Worm (Caenorhabditis elegans) whole organism, L1 larva: ENCODE measurements around the gene scpl-4.

ENCODE experiments used
- C04F5.9 ChIP-seq: sonication (generic microtip); optimal IDR thresholded peaks from 2 replicates; lab custom pipeline; 2016; ENCODE audit warnings: missing genetic modification characterization, missing compliant biosample characterization
- F16B12.6 ChIP-seq: fragments of 150-350 bp; optimal IDR thresholded peaks from 2 replicates; lab custom pipeline; 2014; ENCODE audit warnings: missing biosample characterization, missing genetic modification characterization
- aha-1 ChIP-seq: fragments of 150-350 bp; optimal IDR thresholded peaks from 2 replicates; lab custom pipeline; 2014; ENCODE audit warnings: missing biosample characterization, missing genetic modification characterization
- aly-2 ChIP-seq: fragments of 150-350 bp; optimal IDR thresholded peaks from 2 replicates; lab custom pipeline; 2014; ENCODE audit warnings: missing biosample characterization, missing genetic modification characterization
- blmp-1 ChIP-seq: fragments of 150-350 bp; optimal IDR thresholded peaks from 2 replicates; lab custom pipeline; 2014; ENCODE audit warnings: missing biosample characterization, missing genetic modification characterization
- ceh-63 ChIP-seq: fragments of 200-800 bp; sonication (Bioruptor generic); optimal IDR thresholded peaks from 2 replicates; lab custom pipeline; 2018; ENCODE audit warnings: mild to moderate bottlenecking, missing genetic modification characterization, missing compliant biosample characterization
- ceh-88 ChIP-seq: fragments of 200-800 bp; sonication (Bioruptor generic); IDR thresholded peaks from 2 replicates; pipeline ENCODE4 v1.3.6; 2022; ENCODE audit warnings: missing genetic modification characterization, missing compliant biosample characterization
- ceh-90 ChIP-seq: sonication (generic microtip); optimal IDR thresholded peaks from 2 replicates; lab custom pipeline; 2016; ENCODE audit warnings: missing genetic modification characterization, missing compliant biosample characterization
- dsc-1 ChIP-seq: sonication (generic microtip); optimal IDR thresholded peaks from 2 replicates; lab custom pipeline; 2016; ENCODE audit warnings: mild to moderate bottlenecking, missing genetic modification characterization, missing compliant biosample characterization
- efl-1 ChIP-seq, 4 experiments: fragments of 150-350 bp; optimal IDR thresholded peaks in 3 of 4; peaks in 1 of 4; 1 replicate in 1 of 4; 2 replicates in 3 of 4; lab custom pipeline; 2014; ENCODE audit warnings: missing biosample characterization in 2 of 4, missing genetic modification characterization in 2 of 4, missing genetic modification reagents in 2 of 4
- egl-13 ChIP-seq: sonication (generic microtip); optimal IDR thresholded peaks from 2 replicates; lab custom pipeline; 2016; ENCODE audit warnings: missing genotype, missing genetic modification reagents, missing genetic modification characterization, missing compliant biosample characterization
- egl-27 ChIP-seq, 2 experiments: fragments of 150-350 bp in 1 of 2; sonication (generic microtip); optimal IDR thresholded peaks; 3 replicates each; lab custom pipeline; 2017 to 2018; ENCODE audit warnings: missing biosample characterization in 2 of 2, missing genetic modification characterization in 2 of 2, missing genetic modification reagents in 2 of 2
- elt-2 ChIP-seq: sonication (generic microtip); optimal IDR thresholded peaks from 2 replicates; lab custom pipeline; 2016; ENCODE audit warnings: missing genetic modification characterization, mild to moderate bottlenecking, inconsistent platforms, missing compliant biosample characterization, missing genetic modification reagents
- elt-3 ChIP-seq, 6 experiments: fragments of 150-350 bp in 1 of 6; sonication (generic microtip); optimal IDR thresholded peaks; 2 replicates each; lab custom pipeline; 2017 to 2018; ENCODE audit warnings: missing biosample characterization in 6 of 6, missing genetic modification characterization in 6 of 6, inconsistent platforms in 1 of 6
- fkh-10 ChIP-seq: sonication (generic microtip); optimal IDR thresholded peaks from 2 replicates; lab custom pipeline; 2017; ENCODE audit warnings: missing biosample characterization, missing genetic modification reagents, missing genetic modification characterization
- grh-1 ChIP-seq: fragments of 200-800 bp; sonication (Bioruptor generic); IDR thresholded peaks from 2 replicates; pipeline ENCODE4 v1.3.6; 2022; ENCODE audit warnings: missing genetic modification reagents, missing genetic modification characterization, missing compliant biosample characterization
- irx-1 ChIP-seq: sonication (generic microtip); optimal IDR thresholded peaks from 2 replicates; lab custom pipeline; 2016; ENCODE audit warnings: missing genetic modification characterization, missing compliant biosample characterization
- lin-15B ChIP-seq: fragments of 150-350 bp; sonication (generic microtip); optimal IDR thresholded peaks from 3 replicates; lab custom pipeline; 2014; ENCODE audit warnings: missing biosample characterization, missing genetic modification characterization
- lin-39 ChIP-seq: fragments of 150-350 bp; optimal IDR thresholded peaks from 2 replicates; lab custom pipeline; 2014; ENCODE audit warnings: missing biosample characterization, missing genetic modification reagents, missing genetic modification characterization
- lir-3 ChIP-seq: sonication (generic microtip); optimal IDR thresholded peaks from 2 replicates; lab custom pipeline; 2016; ENCODE audit warnings: mild to moderate bottlenecking, missing genetic modification characterization, moderate library complexity, missing compliant biosample characterization; ENCODE audit not compliant: poor library complexity
- mab-9 ChIP-seq: fragments of 200-800 bp; sonication (Bioruptor generic); IDR thresholded peaks from 2 replicates; pipeline ENCODE4 v1.3.6; 2022; ENCODE audit warnings: missing genetic modification reagents, missing genetic modification characterization, missing compliant biosample characterization
- mef-2 ChIP-seq: fragments of 150-350 bp; optimal IDR thresholded peaks from 2 replicates; lab custom pipeline; 2014; ENCODE audit warnings: missing biosample characterization, missing genetic modification characterization
- mep-1 ChIP-seq: fragments of 150-350 bp; optimal IDR thresholded peaks from 2 replicates; lab custom pipeline; 2014; ENCODE audit warnings: missing biosample characterization, missing genetic modification characterization
- nhr-12 ChIP-seq: sonication (generic microtip); optimal IDR thresholded peaks from 2 replicates; lab custom pipeline; 2017; ENCODE audit warnings: missing biosample characterization, missing genetic modification characterization
- nhr-20 ChIP-seq: sonication (generic microtip); optimal IDR thresholded peaks from 2 replicates; lab custom pipeline; 2016; ENCODE audit warnings: mild to moderate bottlenecking, missing genetic modification characterization, missing compliant biosample characterization
- nhr-71 ChIP-seq: sonication (generic microtip); optimal IDR thresholded peaks from 2 replicates; lab custom pipeline; 2016; ENCODE audit warnings: mild to moderate bottlenecking, missing genetic modification characterization, moderate library complexity, missing compliant biosample characterization
- nhr-84 ChIP-seq: sonication (generic microtip); optimal IDR thresholded peaks from 2 replicates; lab custom pipeline; 2017; ENCODE audit warnings: missing biosample characterization, missing genetic modification characterization
- nhr-85 ChIP-seq: sonication (generic microtip); peaks from one replicate; lab custom pipeline; 2016; ENCODE audit warnings: missing genetic modification characterization, inconsistent platforms, missing compliant biosample characterization
- skn-1 ChIP-seq: fragments of 150-350 bp; optimal IDR thresholded peaks from 2 replicates; lab custom pipeline; 2014; ENCODE audit warnings: missing biosample characterization, missing genetic modification characterization
- snu-23 ChIP-seq: sonication (generic microtip); optimal IDR thresholded peaks from 2 replicates; lab custom pipeline; 2016; ENCODE audit warnings: missing genetic modification characterization, missing compliant biosample characterization
- unc-30 ChIP-seq: sonication (generic microtip); optimal IDR thresholded peaks from 2 replicates; lab custom pipeline; 2017; ENCODE audit warnings: missing biosample characterization, missing genetic modification characterization
- unc-86 ChIP-seq: sonication (generic microtip); optimal IDR thresholded peaks from 2 replicates; lab custom pipeline; 2016; ENCODE audit warnings: missing genetic modification characterization, missing compliant biosample characterization
- unc-98 ChIP-seq: fragments of 200-800 bp; sonication (Bioruptor generic); IDR thresholded peaks from 2 replicates; pipeline ENCODE4 v1.3.6; 2022; ENCODE audit warnings: missing genetic modification characterization, missing compliant biosample characterization
- xbp-1 ChIP-seq: sonication (generic microtip); optimal IDR thresholded peaks from 2 replicates; lab custom pipeline; 2016; ENCODE audit warnings: missing genetic modification characterization, missing compliant biosample characterization
- ztf-11 ChIP-seq, 2 experiments: sonication (generic microtip); optimal IDR thresholded peaks; 2 replicates each; lab custom pipeline; 2016 to 2017; ENCODE audit warnings: missing genetic modification characterization in 2 of 2, missing biosample characterization in 1 of 2, missing compliant biosample characterization in 1 of 2
- ztf-4 ChIP-seq: fragments of 150-350 bp; optimal IDR thresholded peaks from 2 replicates; lab custom pipeline; 2014; ENCODE audit warnings: missing biosample characterization, missing genetic modification characterization

scpl-4 gene

DNA sequence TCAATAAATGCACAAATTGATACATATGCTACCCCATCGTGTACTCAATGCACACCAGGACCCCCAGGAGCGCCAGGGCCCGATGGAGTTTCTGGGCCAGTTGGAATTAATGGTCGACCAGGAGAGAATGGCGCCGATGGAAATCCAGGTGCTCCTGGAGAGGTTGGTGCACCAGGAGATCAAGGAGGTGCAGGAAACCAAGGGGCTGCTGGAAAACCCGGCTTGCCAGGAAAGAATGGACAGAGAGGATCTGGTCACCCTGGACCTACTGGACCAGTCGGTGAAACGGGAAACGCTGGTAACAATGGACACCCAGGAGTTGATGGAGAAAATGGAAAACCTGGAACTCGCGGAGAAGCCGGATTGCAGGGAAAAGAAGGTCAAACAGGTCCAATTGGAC lies 37.3 kb upstream of the scpl-4 start:
- TF ChIP-seq nhr-20 (no peak), C04F5.9 (no peak), unc-86 (tag; lab: Kevin White, UChicago) (no peak), skn-1 (tag; lab: Kevin White, UChicago) (no peak), lin-39 (tag; lab: Kevin White, UChicago) (no peak), nhr-84 (tag; lab: Kevin White, UChicago) (no peak), dsc-1 (tag; lab: Kevin White, UChicago) (no peak), grh-1 (GFP tag; lab: Robert Waterston, UW) (no peak), egl-13 (no peak), ceh-90 (tag; lab: Kevin White, UChicago) (no peak), ztf-11 (tag; optimal IDR thresholded peaks at IDR 0.05; lab: Kevin White, UChicago) (no peak), F16B12.6 (tag; lab: Kevin White, UChicago) (no peak), nhr-71 (tag; lab: Kevin White, UChicago) (no peak), aly-2 (tag; lab: Kevin White, UChicago) (no peak), mef-2 (no peak), mab-9 (GFP tag; lab: Robert Waterston, UW) (no peak)

ce11 chrV:10562817-10563216 lies 36.1 kb upstream of the scpl-4 start:
- TF ChIP-seq unc-86 (tag; lab: Kevin White, UChicago) (no peak), elt-2 (tag; lab: Kevin White, UChicago) (peak; percentile 52), egl-27 (tag; optimal IDR thresholded peaks at IDR 0.05; lab: Kevin White, UChicago) (no peak)

- TF ChIP-seq F16B12.6 (tag; lab: Kevin White, UChicago) (no peak), ztf-11 (tag; optimal IDR thresholded peaks at IDR 0.05; lab: Kevin White, UChicago) (no peak), nhr-85 (peak; percentile 48), dsc-1 (tag; lab: Kevin White, UChicago) (no peak), blmp-1 (tag; lab: Kevin White, UChicago) (peak; percentile 84), ztf-4 (tag; lab: Kevin White, UChicago) (no peak), efl-1 (optimal IDR thresholded peaks at IDR 0.05; lab: Kevin White, UChicago) (no peak), efl-1 (GFP tag; optimal IDR thresholded peaks at IDR 0.05 in 1 of 2; lab: Kevin White, UChicago) (peak in 1 of 2 experiments; percentile 81), skn-1 (tag; lab: Kevin White, UChicago) (no peak), unc-30 (no peak), mep-1 (tag; lab: Kevin White, UChicago) (no peak), elt-3 (tag; optimal IDR thresholded peaks at IDR 0.05; lab: Kevin White, UChicago) (peak in 1 of 6 experiments; percentile 35), nhr-12 (no peak), fkh-10 (no peak), ceh-63 (no peak), lin-15B (tag; lab: Kevin White, UChicago) (no peak)
Observed at ce11 chrV:10564140-10564539, 34.8 kb upstream of the scpl-4 start.

ce11 chrV:10564830-10565365 lies 34.0 kb upstream of the scpl-4 start, which contains the start of gene cat-4:
cat-4 (plus strand) TSS chrV:10564880.
- TF ChIP-seq elt-2 (tag; lab: Kevin White, UChicago) (peak; percentile 80), irx-1 (tag; lab: Kevin White, UChicago) (no peak)

DNA sequence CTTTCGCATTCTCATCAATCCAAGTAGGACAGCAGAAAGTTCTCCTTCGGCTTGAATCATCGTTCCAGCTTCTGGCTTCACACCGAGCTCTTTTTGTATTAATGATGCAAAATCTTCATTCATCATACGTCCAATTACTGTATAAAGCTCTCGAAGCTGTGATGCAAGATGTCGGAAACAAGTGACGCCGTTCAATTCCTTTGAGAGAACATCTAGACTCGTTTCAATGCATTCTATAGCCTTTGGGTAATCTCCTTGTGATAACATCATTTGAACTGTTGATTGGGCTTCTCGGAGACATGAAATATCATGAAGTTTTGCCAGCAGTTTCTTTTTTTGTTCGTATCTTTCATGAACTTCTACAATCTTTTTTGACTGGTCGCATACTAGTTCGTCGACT lies 30.4 kb upstream of the scpl-4 start:
- TF ChIP-seq snu-23 (GFP tag; lab: Kevin White, UChicago): no peak
- TF ChIP-seq blmp-1 (tag; lab: Kevin White, UChicago): no peak
- TF ChIP-seq aha-1 (tag; lab: Kevin White, UChicago): no peak
- no peak for TF ChIP-seq xbp-1 (tag; lab: Kevin White, UChicago)
- no peak for TF ChIP-seq unc-98 (GFP tag; lab: Robert Waterston, UW)
- no peak for TF ChIP-seq ceh-88
- TF ChIP-seq lir-3: no peak
